Fruit fly (Drosophila melanogaster) whole organism, embryonic: ENCODE measurements around the gene dgt6.
A peak's percentile ranks its signal among the peaks of the same experiment; 100 is the strongest.

ENCODE experiments used
- Ada2b ChIP-seq: fragments of 200-800 bp; sonication (Bioruptor generic); IDR thresholded peaks from 2 replicates; pipeline ENCODE4 v1.3.6; 2022; ENCODE audit warnings: missing biosample characterization, missing genetic modification characterization
- Antp ChIP-seq: fragments of 200-800 bp; sonication (Bioruptor generic); optimal IDR thresholded peaks from 3 replicates; lab custom pipeline; 2016; ENCODE audit warnings: missing biosample characterization, missing genetic modification characterization
- CG10321 ChIP-seq: fragments of 200-800 bp; sonication (Bioruptor generic); IDR thresholded peaks from 2 replicates; pipeline ENCODE4 v1.3.6; 2022; ENCODE audit warnings: missing biosample characterization, missing genetic modification characterization
- CG10654 ChIP-seq: fragments of 200-800 bp; sonication (Bioruptor generic); optimal IDR thresholded peaks from 2 replicates; lab custom pipeline; 2016; ENCODE audit warnings: missing biosample characterization, missing genetic modification characterization
- CG11504 ChIP-seq: fragments of 200-800 bp; sonication (Bioruptor generic); optimal IDR thresholded peaks from 3 replicates; lab custom pipeline; 2019; ENCODE audit warnings: missing biosample characterization, mild to moderate bottlenecking, missing genetic modification characterization, moderate library complexity
- CG14050 ChIP-seq: fragments of 200-800 bp; sonication (Bioruptor generic); IDR thresholded peaks from 3 replicates; pipeline ENCODE4 v1.3.6; 2022; ENCODE audit warnings: missing biosample characterization, missing genetic modification characterization
- CG14441 ChIP-seq: fragments of 200-800 bp; sonication (Bioruptor generic); IDR thresholded peaks from 2 replicates; pipeline ENCODE4 v1.3.6; 2022; ENCODE audit warnings: missing biosample characterization, missing genetic modification characterization
- CG14860 ChIP-seq: fragments of 200-800 bp; sonication (Bioruptor generic); IDR thresholded peaks from 3 replicates; pipeline ENCODE4 v1.3.6; 2022; ENCODE audit warnings: missing biosample characterization, missing genetic modification characterization; ENCODE audit not compliant: partially characterized antibody
- CG17568 ChIP-seq: fragments of 200-800 bp; sonication (Bioruptor generic); optimal IDR thresholded peaks from 2 replicates; lab custom pipeline; 2018; ENCODE audit warnings: missing biosample characterization, mild to moderate bottlenecking, missing genetic modification characterization, moderate library complexity
- CG2120 ChIP-seq: fragments of 200-800 bp; sonication (Bioruptor generic); optimal IDR thresholded peaks from 3 replicates; lab custom pipeline; 2016; ENCODE audit warnings: missing biosample characterization, missing genetic modification characterization
- CG30431 ChIP-seq: fragments of 200-800 bp; sonication (Bioruptor generic); optimal IDR thresholded peaks from 2 replicates; lab custom pipeline; 2017; ENCODE audit warnings: missing biosample characterization, missing genetic modification characterization
- CG3281 ChIP-seq: fragments of 200-800 bp; sonication (Bioruptor generic); optimal IDR thresholded peaks from 3 replicates; lab custom pipeline; 2017; ENCODE audit warnings: missing biosample characterization, mild to moderate bottlenecking, missing genetic modification characterization
- CG33213 ChIP-seq: fragments of 200-800 bp; sonication (Bioruptor generic); optimal IDR thresholded peaks from 3 replicates; lab custom pipeline; 2016; ENCODE audit warnings: missing biosample characterization, missing genetic modification characterization
- CG4360 ChIP-seq: fragments of 200-800 bp; sonication (Bioruptor generic); IDR thresholded peaks from 2 replicates; pipeline ENCODE4 v1.3.6; 2022; ENCODE audit warnings: missing biosample characterization, missing genetic modification characterization
- CG4424 ChIP-seq: fragments of 200-800 bp; sonication (Bioruptor generic); optimal IDR thresholded peaks from 3 replicates; lab custom pipeline; 2016; ENCODE audit warnings: missing biosample characterization, missing genetic modification characterization
- CG6272 ChIP-seq: fragments of 200-800 bp; sonication (Bioruptor generic); IDR thresholded peaks from 2 replicates; pipeline ENCODE4 v1.3.6; 2022; ENCODE audit warnings: missing biosample characterization, missing genetic modification characterization
- CG6765 ChIP-seq: fragments of 200-800 bp; sonication (Bioruptor generic); optimal IDR thresholded peaks from 3 replicates; lab custom pipeline; 2017; ENCODE audit warnings: missing biosample characterization, mild to moderate bottlenecking, missing genetic modification characterization
- CG6791 ChIP-seq: fragments of 200-800 bp; sonication (Bioruptor generic); IDR thresholded peaks from 3 replicates; pipeline ENCODE4 v1.3.6; 2022; ENCODE audit warnings: missing biosample characterization, missing genetic modification characterization; ENCODE audit not compliant: partially characterized antibody
- CG7372 ChIP-seq: fragments of 200-800 bp; sonication (Bioruptor generic); IDR thresholded peaks from 2 replicates; pipeline ENCODE4 v1.3.6; 2022; ENCODE audit warnings: missing biosample characterization, missing genetic modification characterization
- CG7786 ChIP-seq: fragments of 200-800 bp; sonication (Bioruptor generic); optimal IDR thresholded peaks from 2 replicates; lab custom pipeline; 2016; ENCODE audit warnings: missing biosample characterization, missing genetic modification characterization
- CG7928 ChIP-seq: fragments of 200-800 bp; sonication (Bioruptor generic); optimal IDR thresholded peaks from 2 replicates; lab custom pipeline; 2017; ENCODE audit warnings: missing biosample characterization, mild to moderate bottlenecking, missing genetic modification characterization
- CG9817 ChIP-seq: fragments of 200-800 bp; sonication (Bioruptor generic); optimal IDR thresholded peaks from 2 replicates; lab custom pipeline; 2018; ENCODE audit warnings: missing biosample characterization, mild to moderate bottlenecking, missing genetic modification characterization, moderate library complexity
- CrebB ChIP-seq: fragments of 200-800 bp; sonication (Bioruptor generic); optimal IDR thresholded peaks from 3 replicates; lab custom pipeline; 2018; ENCODE audit warnings: missing biosample characterization, mild to moderate bottlenecking, missing genetic modification characterization
- Elba2 ChIP-seq: fragments of 200-800 bp; sonication (Bioruptor generic); optimal IDR thresholded peaks from 3 replicates; lab custom pipeline; 2016; ENCODE audit warnings: missing biosample characterization, missing genetic modification characterization
- Fer3 ChIP-seq: fragments of 200-800 bp; sonication (Bioruptor generic); optimal IDR thresholded peaks from 2 replicates; lab custom pipeline; 2018; ENCODE audit warnings: missing biosample characterization, mild to moderate bottlenecking, missing genetic modification characterization, moderate library complexity
- Max ChIP-seq: fragments of 200-800 bp; sonication (Bioruptor generic); optimal IDR thresholded peaks from 2 replicates; lab custom pipeline; 2016; ENCODE audit warnings: missing biosample characterization, mild to moderate bottlenecking, missing genetic modification characterization
- Med ChIP-seq: fragments of 200-800 bp; sonication (Bioruptor generic); peaks from one replicate; lab custom pipeline; 2016; ENCODE audit warnings: missing biosample characterization, missing genetic modification characterization, mild to moderate bottlenecking, inconsistent platforms, moderate library complexity
- Mes4 ChIP-seq: fragments of 200-800 bp; sonication (Bioruptor generic); optimal IDR thresholded peaks from 2 replicates; lab custom pipeline; 2016; ENCODE audit warnings: missing biosample characterization, missing genetic modification characterization
- Myb ChIP-seq: fragments of 200-800 bp; sonication (Bioruptor generic); optimal IDR thresholded peaks from 2 replicates; lab custom pipeline; 2016; ENCODE audit warnings: missing biosample characterization, missing genetic modification characterization
- NfI ChIP-seq: fragments of 200-800 bp; sonication (Bioruptor generic); optimal IDR thresholded peaks from 3 replicates; lab custom pipeline; 2018; ENCODE audit warnings: missing biosample characterization, mild to moderate bottlenecking, missing genetic modification characterization, moderate library complexity
- Ptx1 ChIP-seq: fragments of 200-800 bp; sonication (Bioruptor generic); IDR thresholded peaks from 2 replicates; pipeline ENCODE4 v1.3.6; 2022; ENCODE audit warnings: missing biosample characterization, missing genetic modification characterization
- Taf1 ChIP-seq: fragments of 200-800 bp; sonication (Bioruptor generic); IDR thresholded peaks from 2 replicates; pipeline ENCODE4 v1.3.6; 2022; ENCODE audit warnings: missing biosample characterization, missing genetic modification characterization
- al ChIP-seq: fragments of 200-800 bp; sonication (Bioruptor generic); IDR thresholded peaks from 2 replicates; pipeline ENCODE4 v1.3.6; 2022; ENCODE audit warnings: missing biosample characterization, missing genetic modification characterization
- btn ChIP-seq: fragments of 200-800 bp; sonication (Bioruptor generic); optimal IDR thresholded peaks from 2 replicates; lab custom pipeline; 2016; ENCODE audit warnings: missing biosample characterization, missing genetic modification characterization
- ci ChIP-seq: fragments of 200-800 bp; sonication (Bioruptor generic); IDR thresholded peaks from 3 replicates; pipeline ENCODE4 v1.3.6; 2022; ENCODE audit warnings: missing biosample characterization, missing genetic modification characterization
- dati ChIP-seq: fragments of 200-800 bp; sonication (Bioruptor generic); IDR thresholded peaks from 2 replicates; pipeline ENCODE4 v1.3.6; 2022; ENCODE audit warnings: missing biosample characterization, missing genetic modification characterization
- dmrt11E ChIP-seq: fragments of 200-800 bp; sonication (Bioruptor generic); optimal IDR thresholded peaks from 3 replicates; lab custom pipeline; 2018; ENCODE audit warnings: missing biosample characterization, mild to moderate bottlenecking, missing genetic modification characterization, moderate library complexity
- eve ChIP-seq, 2 experiments: fragments of >200 bp; optimal IDR thresholded peaks; 2 replicates each; lab custom pipeline; 2017; ENCODE audit warnings: missing biosample characterization in 2 of 2, missing genetic modification characterization in 2 of 2
- fd3F ChIP-seq: fragments of 200-800 bp; sonication (Bioruptor generic); optimal IDR thresholded peaks from 2 replicates; lab custom pipeline; 2018; ENCODE audit warnings: missing biosample characterization, mild to moderate bottlenecking, missing genetic modification characterization, moderate library complexity
- gt ChIP-seq: fragments of 200-800 bp; sonication (Bioruptor generic); IDR thresholded peaks from 2 replicates; pipeline ENCODE4 v1.3.6; 2022; ENCODE audit warnings: missing biosample characterization, missing genetic modification characterization
- ind ChIP-seq: fragments of 200-800 bp; sonication (Bioruptor generic); optimal IDR thresholded peaks from 3 replicates; lab custom pipeline; 2016; ENCODE audit warnings: missing biosample characterization, missing genetic modification characterization
- kni ChIP-seq: fragments of 200-800 bp; sonication (Bioruptor generic); optimal IDR thresholded peaks from 3 replicates; lab custom pipeline; 2017; ENCODE audit warnings: mild to moderate bottlenecking, missing biosample characterization, missing genetic modification reagents, missing genetic modification characterization
- lilli ChIP-seq: fragments of 200-800 bp; sonication (Bioruptor generic); optimal IDR thresholded peaks from 3 replicates; lab custom pipeline; 2016; ENCODE audit warnings: missing biosample characterization, missing genetic modification characterization
- lov ChIP-seq, 2 experiments: fragments of 200-800 bp in 1 of 2; fragments of >200 bp in 1 of 2; sonication (Bioruptor generic) in 1 of 2; IDR thresholded peaks in 1 of 2; optimal IDR thresholded peaks in 1 of 2; 2 replicates in 1 of 2; 3 replicates in 1 of 2; pipeline versions ENCODE4 v1.3.6 to Lab custom; 2017 to 2022; ENCODE audit warnings: missing biosample characterization in 1 of 2, missing genetic modification characterization in 1 of 2
- oc ChIP-seq: fragments of 200-800 bp; sonication (Bioruptor generic); optimal IDR thresholded peaks from 2 replicates; lab custom pipeline; 2018; ENCODE audit warnings: missing biosample characterization, mild to moderate bottlenecking, missing genetic modification characterization, moderate library complexity
- org-1 ChIP-seq: fragments of 200-800 bp; sonication (Bioruptor generic); optimal IDR thresholded peaks from 2 replicates; lab custom pipeline; 2017; ENCODE audit warnings: missing biosample characterization, missing genetic modification characterization
- pfk ChIP-seq: fragments of 200-800 bp; sonication (Bioruptor generic); optimal IDR thresholded peaks from 2 replicates; lab custom pipeline; 2018; ENCODE audit warnings: missing biosample characterization, mild to moderate bottlenecking, missing genetic modification characterization, moderate library complexity
- pnt ChIP-seq: fragments of 200-800 bp; sonication (Bioruptor generic); optimal IDR thresholded peaks from 3 replicates; lab custom pipeline; 2016; ENCODE audit warnings: missing biosample characterization, missing genetic modification characterization
- pum ChIP-seq: fragments of 200-800 bp; sonication (Bioruptor generic); optimal IDR thresholded peaks from 2 replicates; lab custom pipeline; 2016; ENCODE audit warnings: missing biosample characterization, missing genetic modification characterization
- sd ChIP-seq: fragments of 200-800 bp; sonication (Bioruptor generic); optimal IDR thresholded peaks from 3 replicates; lab custom pipeline; 2018; ENCODE audit warnings: missing biosample characterization, mild to moderate bottlenecking, missing genetic modification characterization, moderate library complexity
- tup ChIP-seq: fragments of 200-800 bp; sonication (Bioruptor generic); optimal IDR thresholded peaks from 2 replicates; lab custom pipeline; 2016; ENCODE audit warnings: missing biosample characterization, mild to moderate bottlenecking, missing genetic modification characterization, moderate library complexity
- usp ChIP-seq: fragments of >200 bp; optimal IDR thresholded peaks from 2 replicates; lab custom pipeline; 2017; ENCODE audit warnings: missing biosample characterization, missing genetic modification characterization

dgt6 gene

DNA sequence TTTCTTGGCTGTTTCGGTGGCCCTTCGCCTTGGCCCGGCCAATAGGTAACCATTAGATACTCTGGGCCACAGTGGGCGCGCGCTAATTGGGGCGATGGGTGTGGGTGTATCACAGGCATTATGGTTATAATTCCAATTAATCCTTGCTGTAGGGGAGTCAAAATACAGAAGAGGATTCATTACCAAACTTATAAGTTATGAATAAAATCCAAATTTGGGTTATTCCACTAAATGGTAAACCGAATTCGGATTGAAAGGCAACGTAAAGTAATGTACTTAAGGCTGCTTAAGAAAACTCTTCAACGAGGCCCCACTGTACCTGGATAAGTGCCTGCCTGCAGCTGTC lies 41.1 kb downstream of the dgt6 start (continued):
- TF ChIP-seq Taf1 (GFP tag; lab: Robert Waterston, UW) = 0 out of 2 replicates have a peak, but pooled peaks have one; percentile 23
- peak; percentile 69 for TF ChIP-seq Ptx1 (GFP tag; lab: Robert Waterston, UW)
- no peak for TF ChIP-seq CG7928 (GFP tag; lab: Kevin White, UChicago)
- no peak for TF ChIP-seq CG2120 (GFP tag; lab: Kevin White, UChicago)
- no peak for TF ChIP-seq NfI (GFP tag; lab: Kevin White, UChicago)
- TF ChIP-seq CG9817 (tag; lab: Kevin White, UChicago) = peak; percentile 12
- TF ChIP-seq oc (tag; lab: Kevin White, UChicago) = peak; percentile 26
- 0 out of 3 replicates have a peak, but pooled peaks have one; percentile 10 for TF ChIP-seq CG14050 (GFP tag; lab: Robert Waterston, UW)
- TF ChIP-seq Mes4 (GFP tag; lab: Kevin White, UChicago) = no peak
- TF ChIP-seq gt (GFP tag; lab: Robert Waterston, UW) = no peak
- TF ChIP-seq fd3F (GFP tag; lab: Kevin White, UChicago) = no peak
- TF ChIP-seq Ada2b (GFP tag; lab: Robert Waterston, UW) = peak; percentile 44; the same call in 1 of the 2 replicates
- TF ChIP-seq ci (GFP tag; lab: Robert Waterston, UW) = no peak
- TF ChIP-seq CG10654 (GFP tag; lab: Kevin White, UChicago) = no peak
- no peak for TF ChIP-seq Myb (GFP tag; lab: Kevin White, UChicago)
- no peak for TF ChIP-seq tup (GFP tag; lab: Kevin White, UChicago)
- TF ChIP-seq org-1 = peak; percentile 1
- TF ChIP-seq CG14860 (GFP tag; lab: Robert Waterston, UW) = no peak
- peak; percentile 40 for TF ChIP-seq pnt
- TF ChIP-seq CG4424 (GFP tag; lab: Kevin White, UChicago) = peak; percentile 43
- no peak for TF ChIP-seq CG4360 (GFP tag; lab: Robert Waterston, UW)
- TF ChIP-seq ind (GFP tag; lab: Kevin White, UChicago) = peak; percentile 66
- TF ChIP-seq CG6272 (GFP tag; lab: Robert Waterston, UW) = peak; percentile 35; the same call in 1 of the 2 replicates
- TF ChIP-seq eve (GFP tag; optimal IDR thresholded peaks at IDR 0.05; lab: Kevin White, UChicago) = no peak
- TF ChIP-seq lilli (GFP tag; lab: Kevin White, UChicago) = no peak
- TF ChIP-seq CG3281 (GFP tag; lab: Kevin White, UChicago) = peak; percentile 66
- no peak for TF ChIP-seq CrebB
- TF ChIP-seq lov (optimal IDR thresholded peaks at IDR 0.05; lab: Kevin White, UChicago) = no peak
- no peak for TF ChIP-seq lov (GFP tag; IDR thresholded peaks at IDR 0.05; lab: Robert Waterston, UW)
- no peak for TF ChIP-seq Antp (GFP tag; lab: Kevin White, UChicago)
- TF ChIP-seq CG6765 (GFP tag; lab: Kevin White, UChicago) = no peak
- TF ChIP-seq kni (GFP tag; lab: Kevin White, UChicago) = no peak
- TF ChIP-seq CG30431 (GFP tag; lab: Kevin White, UChicago) = no peak
- TF ChIP-seq dmrt11E = no peak
- no peak for TF ChIP-seq CG7786 (GFP tag; lab: Kevin White, UChicago)
- peak; percentile 45 for TF ChIP-seq al
- TF ChIP-seq CG10321 (GFP tag; lab: Robert Waterston, UW) = no peak
- TF ChIP-seq sd (tag; lab: Kevin White, UChicago) = no peak
- no peak for TF ChIP-seq CG33213
- TF ChIP-seq Elba2 (GFP tag; lab: Kevin White, UChicago) = no peak
- no peak for TF ChIP-seq usp
- 0 out of 2 replicates have a peak, but pooled peaks have one; percentile 32 for TF ChIP-seq CG7372 (GFP tag; lab: Robert Waterston, UW)
- no peak for TF ChIP-seq Max (GFP tag; lab: Kevin White, UChicago)
- TF ChIP-seq CG17568 (GFP tag; lab: Kevin White, UChicago) = no peak
- TF ChIP-seq dati = no peak
- TF ChIP-seq Fer3 (tag; lab: Kevin White, UChicago) = peak; percentile 35
- TF ChIP-seq CG11504 (tag; lab: Kevin White, UChicago) = peak; percentile 72
- no peak for TF ChIP-seq btn (GFP tag; lab: Kevin White, UChicago)
- TF ChIP-seq Med (GFP tag; lab: Kevin White, UChicago) = peak; percentile 85
- TF ChIP-seq pum (GFP tag; lab: Kevin White, UChicago) = peak; percentile 0
- TF ChIP-seq CG14441 = peak; percentile 30; the same call in 1 of the 2 replicates
- no peak for TF ChIP-seq CG6791 (GFP tag; lab: Robert Waterston, UW)
- TF ChIP-seq pfk (GFP tag; lab: Kevin White, UChicago) = no peak
